Fruit fly (Drosophila melanogaster): Measurements from ENCODE around the gene CG31606.

Gene CG31606

dm6 chr2L:8156682-8157081 is 9.3 kb downstream of the CG31606 start (continued):
- TF ChIP-seq slbo (GFP tag; IDR thresholded peaks at IDR 0.05) (peak; percentile 80), Vsx1 (GFP tag; optimal IDR thresholded peaks at IDR 0.05) (peak; percentile 42), ash1 (GFP tag; optimal IDR thresholded peaks at IDR 0.05) (no peak), CG17829 (tag; optimal IDR thresholded peaks at IDR 0.05) (peak; percentile 61), CG9932 (GFP tag; IDR thresholded peaks at IDR 0.05) (peak; percentile 73), CG34224 (GFP tag; IDR thresholded peaks at IDR 0.05; ENCODE audit: partially characterized antibody) (peak; percentile 50; the same call in 2 of the 3 replicates), Side (GFP tag; optimal IDR thresholded peaks at IDR 0.05) (peak; percentile 69), bsh (GFP tag; optimal IDR thresholded peaks at IDR 0.05) (no peak), tgo (GFP tag; IDR thresholded peaks at IDR 0.05) (peak; percentile 18; the same call in 1 of the 3 replicates), prd (optimal IDR thresholded peaks at IDR 0.05) (no peak), prd (GFP tag; IDR thresholded peaks at IDR 0.05) (peak; percentile 73), CG42726 (GFP tag; IDR thresholded peaks at IDR 0.05; ENCODE audit: partially characterized antibody) (no peak), sug (tag; optimal IDR thresholded peaks at IDR 0.05) (peak; percentile 67), Trl (optimal IDR thresholded peaks at IDR 0.05) (no peak), Trl (GFP tag; optimal IDR thresholded peaks at IDR 0.05) (peak; percentile 77), cad (GFP tag; optimal IDR thresholded peaks at IDR 0.05) (no peak), ato (GFP tag; IDR thresholded peaks at IDR 0.05; ENCODE audit: partially characterized antibody) (no peak), ab (GFP tag; optimal IDR thresholded peaks at IDR 0.05) (peak; percentile 50), Adf1 (GFP tag; IDR thresholded peaks at IDR 0.05) (peak; percentile 57), Jarid2 (GFP tag; optimal IDR thresholded peaks at IDR 0.05) (peak; percentile 6), Lhr (GFP tag; optimal IDR thresholded peaks at IDR 0.05) (peak; percentile 19), CTCF (GFP tag; optimal IDR thresholded peaks at IDR 0.05) (peak; percentile 0), CG9215 (GFP tag; IDR thresholded peaks at IDR 0.05) (peak; percentile 61), CG4854 (GFP tag; optimal IDR thresholded peaks at IDR 0.05) (peak; percentile 71), CG34422 (GFP tag; IDR thresholded peaks at IDR 0.05) (peak; percentile 69; the same call in 2 of the 3 replicates), Rfx (GFP tag; IDR thresholded peaks at IDR 0.05) (peak; percentile 79), CG7357 (GFP tag; IDR thresholded peaks at IDR 0.05) (no peak), knrl (GFP tag; IDR thresholded peaks at IDR 0.05; ENCODE audit: partially characterized antibody) (no peak), wdn (GFP tag; IDR thresholded peaks at IDR 0.05) (0 out of 2 replicates have a peak, but pooled peaks have one; percentile 50), stc (GFP tag; IDR thresholded peaks at IDR 0.05) (peak; percentile 69), CG1832 (GFP tag; optimal IDR thresholded peaks at IDR 0.05) (no peak), CG1233 (GFP tag; optimal IDR thresholded peaks at IDR 0.05) (peak; percentile 53), btn (GFP tag; optimal IDR thresholded peaks at IDR 0.05) (peak; percentile 21), CG11696 (GFP tag; IDR thresholded peaks at IDR 0.05) (no peak), bigmax (GFP tag; optimal IDR thresholded peaks at IDR 0.05) (no peak), toy (GFP tag; IDR thresholded peaks at IDR 0.05) (no peak), z (GFP tag; IDR thresholded peaks at IDR 0.05) (no peak), CG3281 (GFP tag; optimal IDR thresholded peaks at IDR 0.05) (peak; percentile 82), Ssrp (tag; optimal IDR thresholded peaks at IDR 0.05) (peak; percentile 42), CG13624 (GFP tag; optimal IDR thresholded peaks at IDR 0.05) (peak; percentile 87), ci (GFP tag; IDR thresholded peaks at IDR 0.05) (peak; percentile 80; the same call in 2 of the 3 replicates), fru (optimal IDR thresholded peaks at IDR 0.05) (no peak), esg (GFP tag; conservative IDR thresholded peaks at IDR 0.05) (peak; percentile 72), Meics (GFP tag; optimal IDR thresholded peaks at IDR 0.05) (peak; percentile 75), CG17359 (tag; optimal IDR thresholded peaks at IDR 0.05) (peak; percentile 80), tup (GFP tag; optimal IDR thresholded peaks at IDR 0.05) (peak; percentile 65), tio (GFP tag; optimal IDR thresholded peaks at IDR 0.05) (peak; percentile 39), CG3065 (GFP tag; optimal IDR thresholded peaks at IDR 0.05) (peak; percentile 25), B-H2 (GFP tag; optimal IDR thresholded peaks at IDR 0.05) (peak; percentile 80), Hr3 (GFP tag; optimal IDR thresholded peaks at IDR 0.05) (peak; percentile 64), CG31224 (GFP tag; IDR thresholded peaks at IDR 0.05) (peak; percentile 48), Sox100B (GFP tag; optimal IDR thresholded peaks at IDR 0.05) (peak; percentile 32), shn (GFP tag; optimal IDR thresholded peaks at IDR 0.05) (peak; percentile 62)

All from whole organism, embryonic.